Worm (Caenorhabditis elegans) whole organism, L1 larva: ENCODE results near the gene math-13.
"Not testable (repeated sequence)": the region's sequence is repeated elsewhere in the genome, so short reads cannot be mapped to it uniquely, and the experiment has no call there.

Experiments used
- Y116A8C.19 ChIP-seq: sonication (generic microtip); optimal IDR thresholded peaks from 2 replicates; lab custom pipeline; 2016; ENCODE audit warnings: missing compliant biosample characterization, missing genetic modification characterization, borderline replicate concordance
- aly-2 ChIP-seq: fragments of 150-350 bp; optimal IDR thresholded peaks from 2 replicates; lab custom pipeline; 2014; ENCODE audit warnings: missing biosample characterization, missing genetic modification characterization
- ceh-82 ChIP-seq, 3 experiments: fragments of 150-350 bp in 1 of 3; sonication (generic microtip) in 2 of 3; optimal IDR thresholded peaks; 2 replicates each; lab custom pipeline; 2014 to 2017; ENCODE audit warnings: missing biosample characterization in 3 of 3, missing genetic modification characterization in 3 of 3
- ceh-90 ChIP-seq: sonication (generic microtip); optimal IDR thresholded peaks from 2 replicates; lab custom pipeline; 2016; ENCODE audit warnings: missing genetic modification characterization, missing compliant biosample characterization
- dpl-1 ChIP-seq, 3 experiments: fragments of 150-350 bp in 2 of 3; sonication (generic microtip) in 1 of 3; optimal IDR thresholded peaks; 2 replicates each; lab custom pipeline; 2014 to 2017; ENCODE audit warnings: missing biosample characterization in 3 of 3, missing genetic modification characterization in 3 of 3, missing genetic modification reagents in 3 of 3
- dsc-1 ChIP-seq: sonication (generic microtip); optimal IDR thresholded peaks from 2 replicates; lab custom pipeline; 2016; ENCODE audit warnings: mild to moderate bottlenecking, missing genetic modification characterization, missing compliant biosample characterization
- efl-1 ChIP-seq, 4 experiments: fragments of 150-350 bp; optimal IDR thresholded peaks in 3 of 4; peaks in 1 of 4; 1 replicate in 1 of 4; 2 replicates in 3 of 4; lab custom pipeline; 2014; ENCODE audit warnings: missing biosample characterization in 2 of 4, missing genetic modification characterization in 2 of 4, missing genetic modification reagents in 2 of 4
- elt-2 ChIP-seq: sonication (generic microtip); optimal IDR thresholded peaks from 2 replicates; lab custom pipeline; 2016; ENCODE audit warnings: missing genetic modification characterization, mild to moderate bottlenecking, inconsistent platforms, missing compliant biosample characterization, missing genetic modification reagents
- grh-1 ChIP-seq: fragments of 200-800 bp; sonication (Bioruptor generic); IDR thresholded peaks from 2 replicates; pipeline ENCODE4 v1.3.6; 2022; ENCODE audit warnings: missing genetic modification reagents, missing genetic modification characterization, missing compliant biosample characterization
- hpl-2 ChIP-seq: fragments of 150-350 bp; optimal IDR thresholded peaks from 2 replicates; lab custom pipeline; 2014; ENCODE audit warnings: missing biosample characterization, missing genetic modification reagents, missing genetic modification characterization
- irx-1 ChIP-seq: sonication (generic microtip); optimal IDR thresholded peaks from 2 replicates; lab custom pipeline; 2016; ENCODE audit warnings: missing genetic modification characterization, missing compliant biosample characterization
- lin-13 ChIP-seq: fragments of 150-350 bp; optimal IDR thresholded peaks from 2 replicates; lab custom pipeline; 2014; ENCODE audit warnings: missing biosample characterization, missing genetic modification reagents, missing genetic modification characterization
- lin-14 ChIP-seq: fragments of 200-800 bp; sonication (Bioruptor generic); optimal IDR thresholded peaks from 2 replicates; lab custom pipeline; 2018; ENCODE audit warnings: mild to moderate bottlenecking, missing genetic modification characterization, moderate library complexity, missing compliant biosample characterization
- lin-35 ChIP-seq, 2 experiments: fragments of 150-350 bp; optimal IDR thresholded peaks; 2 replicates each; lab custom pipeline; 2014; ENCODE audit warnings: missing biosample characterization in 2 of 2, missing genetic modification characterization in 2 of 2, missing genetic modification reagents in 2 of 2
- lin-39 ChIP-seq: fragments of 150-350 bp; optimal IDR thresholded peaks from 2 replicates; lab custom pipeline; 2014; ENCODE audit warnings: missing biosample characterization, missing genetic modification reagents, missing genetic modification characterization
- lsy-2 ChIP-seq, 2 experiments: fragments of 150-350 bp; optimal IDR thresholded peaks; 2 replicates each; lab custom pipeline; 2014; ENCODE audit warnings: missing biosample characterization in 2 of 2, missing genetic modification characterization in 2 of 2
- mab-9 ChIP-seq: fragments of 200-800 bp; sonication (Bioruptor generic); IDR thresholded peaks from 2 replicates; pipeline ENCODE4 v1.3.6; 2022; ENCODE audit warnings: missing genetic modification reagents, missing genetic modification characterization, missing compliant biosample characterization
- mdl-1 ChIP-seq, 2 experiments: fragments of 150-350 bp; optimal IDR thresholded peaks; 2 replicates each; lab custom pipeline; 2014 to 2017; ENCODE audit warnings: missing biosample characterization in 2 of 2, missing genetic modification characterization in 2 of 2, inconsistent platforms in 1 of 2
- nhr-20 ChIP-seq: sonication (generic microtip); optimal IDR thresholded peaks from 2 replicates; lab custom pipeline; 2016; ENCODE audit warnings: mild to moderate bottlenecking, missing genetic modification characterization, missing compliant biosample characterization
- nhr-76 ChIP-seq: sonication (generic microtip); optimal IDR thresholded peaks from 2 replicates; lab custom pipeline; 2017; ENCODE audit warnings: missing biosample characterization, missing genetic modification characterization
- snpc-4 ChIP-seq: fragments of 150-350 bp; optimal IDR thresholded peaks from 2 replicates; lab custom pipeline; 2014; ENCODE audit warnings: missing biosample characterization, missing genetic modification characterization
- sup-37 ChIP-seq: fragments of 200-800 bp; sonication (Bioruptor generic); optimal IDR thresholded peaks from 2 replicates; lab custom pipeline; 2018; ENCODE audit warnings: mild to moderate bottlenecking, missing genetic modification characterization, missing compliant biosample characterization
- tbx-2 ChIP-seq: sonication (generic microtip); optimal IDR thresholded peaks from 2 replicates; lab custom pipeline; 2016; ENCODE audit warnings: missing genetic modification characterization, missing compliant biosample characterization
- unc-86 ChIP-seq: sonication (generic microtip); optimal IDR thresholded peaks from 2 replicates; lab custom pipeline; 2016; ENCODE audit warnings: missing genetic modification characterization, missing compliant biosample characterization
- unc-98 ChIP-seq: fragments of 200-800 bp; sonication (Bioruptor generic); IDR thresholded peaks from 2 replicates; pipeline ENCODE4 v1.3.6; 2022; ENCODE audit warnings: missing genetic modification characterization, missing compliant biosample characterization

Gene math-13

DNA sequence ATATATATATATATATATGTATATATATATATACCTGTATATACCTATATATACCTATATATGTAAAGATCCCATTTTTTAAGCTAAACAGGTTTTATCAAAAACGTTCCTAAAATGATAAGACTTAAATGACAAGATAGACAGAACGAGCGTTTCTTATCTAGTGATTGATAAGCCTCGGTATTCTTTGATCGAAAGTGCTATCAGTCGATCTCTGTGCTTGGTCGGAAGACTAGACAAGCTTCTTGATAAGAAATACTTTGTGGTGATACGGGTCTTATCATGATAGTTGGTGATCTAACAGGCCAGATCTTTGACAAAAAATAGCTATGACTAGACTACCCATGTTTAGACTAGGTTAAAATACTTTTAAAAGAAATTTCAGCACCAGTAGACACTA lies 24.0 kb upstream of the math-13 start (continued):
- TF ChIP-seq lin-35 (GFP tag; optimal IDR thresholded peaks at IDR 0.05; lab: Kevin White, UChicago) (peak in 1 of 2 experiments; percentile 40), mdl-1 (tag; optimal IDR thresholded peaks at IDR 0.05; lab: Kevin White, UChicago) (peak in 1 of 2 experiments; percentile 7), lin-14 (GFP tag; lab: Kevin White, UChicago) (peak; percentile 68)

DNA sequence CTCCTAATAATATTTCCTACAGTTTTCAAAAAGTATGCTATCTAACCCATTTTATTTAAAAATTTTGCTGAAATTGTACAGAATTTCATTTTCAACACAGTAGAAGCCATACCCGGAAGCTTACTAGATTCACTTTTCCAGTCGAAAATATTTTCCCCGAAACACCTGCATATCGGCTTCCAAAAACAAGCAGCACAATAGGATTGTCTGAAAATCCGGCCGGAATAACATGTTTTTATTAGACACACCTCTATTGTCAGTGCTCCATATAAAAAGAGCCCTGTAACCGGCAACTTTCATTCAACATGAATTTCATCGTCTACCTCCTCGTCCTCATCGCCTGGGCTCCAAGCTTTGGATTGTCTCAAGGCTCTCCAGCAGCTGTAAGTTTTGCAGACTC lies 23.3 kb upstream of the math-13 start, which contains the start of gene C52E2.2:
TSS of gene C52E2.2 (plus strand) at position 301 of the 400 bp plus-strand sequence.
- TF ChIP-seq snpc-4 (tag; lab: Kevin White, UChicago) (no peak), nhr-76 (tag; lab: Kevin White, UChicago) (no peak), irx-1 (tag; lab: Kevin White, UChicago) (no peak)

- not testable (repeated sequence) for TF ChIP-seq lsy-2 (tag; optimal IDR thresholded peaks at IDR 0.05; lab: Kevin White, UChicago); grh-1 (GFP tag; lab: Robert Waterston, UW); aly-2 (tag; lab: Kevin White, UChicago)
Measured at ce11 chrII:1854094-1854493, 21.7 kb upstream of the math-13 start, which contains the start of gene fbxb-95. fbxb-95 (plus strand) TSS chrII:1854394.

DNA sequence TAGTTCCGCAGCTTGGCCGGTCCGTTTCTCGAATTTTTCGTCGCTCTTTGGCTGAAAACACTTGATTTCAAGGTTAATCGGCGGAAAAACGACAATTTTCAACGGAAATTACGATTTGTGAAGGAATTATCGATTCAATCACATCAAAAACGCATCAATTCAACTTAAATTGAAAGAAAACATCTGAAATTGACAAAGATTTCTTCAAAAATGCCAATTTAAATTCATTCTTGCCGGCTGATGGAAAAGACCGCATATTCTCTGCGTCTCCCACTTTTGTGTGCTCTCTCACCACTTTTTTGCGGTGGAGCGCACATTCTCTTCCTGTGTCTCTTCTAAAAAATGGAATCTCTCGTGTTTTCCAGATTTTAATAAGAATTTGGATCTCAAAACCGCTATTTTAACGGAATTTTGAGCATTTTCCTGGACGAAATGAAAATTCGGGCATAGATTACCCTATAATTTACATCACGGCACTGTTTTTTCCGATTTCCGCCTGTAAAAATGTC lies 14.4 kb upstream of the math-13 start, which contains the start of gene C16C4.18:
TSS of gene C16C4.18 (minus strand) at position 51 of the 509 bp plus-strand sequence.
- TF ChIP-seq dpl-1 (GFP tag; optimal IDR thresholded peaks at IDR 0.05; lab: Kevin White, UChicago), result peak in 1 of 3 experiments; percentile 20
- TF ChIP-seq efl-1 (optimal IDR thresholded peaks at IDR 0.05; lab: Kevin White, UChicago), result peak; percentile 34 to 64
- peak; percentile 38 to 91 for TF ChIP-seq efl-1 (GFP tag; optimal IDR thresholded peaks at IDR 0.05 in 1 of 2; lab: Kevin White, UChicago)

- TF ChIP-seq sup-37 (GFP tag; lab: Kevin White, UChicago); mab-9 (GFP tag; lab: Robert Waterston, UW); tbx-2 (tag; lab: Kevin White, UChicago): not testable (repeated sequence)
Measured at ce11 chrII:1862334-1862733, 13.4 kb upstream of the math-13 start, which contains the start of gene fbxb-98. fbxb-98 (plus strand) TSS chrII:1862634.

DNA sequence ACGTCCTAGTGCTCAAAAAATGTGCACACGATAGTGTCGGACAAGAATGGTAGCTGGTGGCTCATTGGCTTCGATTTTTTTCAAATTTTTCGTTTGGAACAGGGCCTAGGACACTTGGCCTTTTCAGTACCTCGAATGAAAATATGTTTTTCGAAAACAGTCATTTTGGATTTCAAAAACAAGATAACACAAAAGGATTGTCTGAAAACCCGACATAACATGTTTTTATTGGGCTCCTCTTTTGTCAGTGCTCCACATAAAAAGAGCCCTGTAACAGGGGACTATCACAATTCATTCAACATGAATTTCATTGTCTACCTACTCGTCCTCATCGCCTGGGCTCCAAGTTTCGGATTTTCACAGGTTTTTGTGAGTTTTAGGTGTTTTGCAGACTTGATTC lies 11.5 kb upstream of the math-13 start, which contains the start of gene C16C4.17:
TSS of gene C16C4.17 (plus strand) at position 301 of the 400 bp plus-strand sequence.
- no peak for TF ChIP-seq lin-14 (GFP tag; lab: Kevin White, UChicago)
- TF ChIP-seq efl-1 (optimal IDR thresholded peaks at IDR 0.05; lab: Kevin White, UChicago), result no peak
- peak in 1 of 2 experiments; percentile 32 for TF ChIP-seq efl-1 (GFP tag; optimal IDR thresholded peaks at IDR 0.05 in 1 of 2; lab: Kevin White, UChicago)
- TF ChIP-seq, all 84 proteins: peak for 1

ce11 chrII:1865683-1866431 lies 9.9 kb upstream of the math-13 start, which contains the start of gene math-15:
math-15 (plus strand) TSS chrII:1866381.
- TF ChIP-seq hpl-2 (GFP tag; lab: Kevin White, UChicago) (no peak), unc-98 (no peak), ceh-82 (tag; optimal IDR thresholded peaks at IDR 0.05; lab: Kevin White, UChicago) (no peak), nhr-20 (tag; lab: Kevin White, UChicago) (no peak), elt-2 (peak; percentile 59), Y116A8C.19 (tag; lab: Kevin White, UChicago) (no peak), lin-13 (GFP tag; lab: Kevin White, UChicago) (no peak), dsc-1 (no peak), ceh-90 (no peak), efl-1 (optimal IDR thresholded peaks at IDR 0.05; lab: Kevin White, UChicago) (no peak), efl-1 (GFP tag; optimal IDR thresholded peaks at IDR 0.05 in 1 of 2; lab: Kevin White, UChicago) (peak in 1 of 2 experiments; percentile 79), lin-39 (no peak), unc-86 (tag; lab: Kevin White, UChicago) (no peak)
